Worm (Caenorhabditis elegans) whole organism, L3 larva: ENCODE results near the gene srp-6.
A peak's percentile ranks its signal among the peaks of the same experiment; 100 is the strongest.

Source experiments
- aly-2 ChIP-seq: fragments of 150-350 bp; optimal IDR thresholded peaks from 2 replicates; lab custom pipeline; 2014; ENCODE audit warnings: missing biosample characterization, missing genetic modification characterization
- ama-1 ChIP-seq: fragments of 150-350 bp; optimal IDR thresholded peaks from 2 replicates; lab custom pipeline; 2018
- ceh-16 ChIP-seq: sonication (generic microtip); optimal IDR thresholded peaks from 2 replicates; lab custom pipeline; 2017; ENCODE audit warnings: missing biosample characterization, missing genetic modification characterization
- daf-12 ChIP-seq: fragments of 150-350 bp; optimal IDR thresholded peaks from 2 replicates; lab custom pipeline; 2014; ENCODE audit warnings: missing biosample characterization, missing genetic modification reagents, missing genetic modification characterization
- fkh-10 ChIP-seq: sonication (generic microtip); optimal IDR thresholded peaks from 2 replicates; lab custom pipeline; 2017; ENCODE audit warnings: missing biosample characterization, missing genetic modification reagents, missing genetic modification characterization
- nhr-11 ChIP-seq: fragments of 150-350 bp; optimal IDR thresholded peaks from 2 replicates; lab custom pipeline; 2014; ENCODE audit warnings: missing biosample characterization, missing genetic modification characterization
- nhr-25 ChIP-seq: sonication (generic microtip); optimal IDR thresholded peaks from 2 replicates; lab custom pipeline; 2017; ENCODE audit warnings: missing biosample characterization, missing genetic modification characterization
- nhr-28 ChIP-seq: fragments of 150-350 bp; optimal IDR thresholded peaks from 2 replicates; lab custom pipeline; 2014; ENCODE audit warnings: missing biosample characterization, missing genetic modification characterization
- nhr-76 ChIP-seq: fragments of 150-350 bp; sonication (generic microtip); optimal IDR thresholded peaks from 5 replicates; lab custom pipeline; 2014; ENCODE audit warnings: missing biosample characterization, missing genetic modification characterization
- pha-4 ChIP-seq: fragments of 150-350 bp; optimal IDR thresholded peaks from 2 replicates; lab custom pipeline; 2014; ENCODE audit warnings: missing biosample characterization, missing genetic modification reagents, missing genetic modification characterization
- skn-1 ChIP-seq: fragments of 150-350 bp; optimal IDR thresholded peaks from 2 replicates; lab custom pipeline; 2014; ENCODE audit warnings: missing biosample characterization, missing genetic modification characterization
- snpc-4 ChIP-seq: fragments of 150-350 bp; optimal IDR thresholded peaks from 2 replicates; lab custom pipeline; 2014; ENCODE audit warnings: missing biosample characterization, missing genetic modification characterization
- tbx-2 ChIP-seq: sonication (generic microtip); optimal IDR thresholded peaks from 2 replicates; lab custom pipeline; 2016; ENCODE audit warnings: mild to moderate bottlenecking, missing genetic modification characterization, missing compliant biosample characterization
- unc-62 ChIP-seq: fragments of 150-350 bp; sonication (generic microtip); optimal IDR thresholded peaks from 4 replicates; lab custom pipeline; 2014; ENCODE audit warnings: missing biosample characterization, missing genetic modification reagents, missing genetic modification characterization

DNA sequence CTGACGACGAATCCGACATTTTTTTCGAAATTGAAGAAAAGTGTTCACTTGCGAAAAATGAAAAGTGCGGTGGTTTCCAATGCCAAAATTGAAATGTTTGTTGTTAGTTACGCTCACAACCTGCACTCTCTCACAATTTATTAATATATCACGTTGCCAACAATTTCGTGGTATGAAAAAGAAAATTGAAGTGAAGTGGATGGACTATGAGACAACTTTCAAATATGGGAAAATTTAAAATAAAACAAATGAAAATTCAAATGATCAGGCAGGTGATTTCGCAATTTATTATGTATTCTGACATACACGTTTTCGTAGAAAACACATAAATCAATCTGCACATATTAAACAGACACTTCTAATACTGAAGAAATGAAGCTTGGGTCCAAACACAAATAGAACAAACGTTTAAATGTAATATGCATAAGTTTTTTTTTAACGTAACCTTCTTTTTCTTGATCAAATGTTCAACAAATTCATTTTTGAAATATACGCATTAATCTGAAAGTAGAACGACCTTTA is at the start of gene srp-6:
- no peak for TF ChIP-seq daf-12 (tag; lab: Kevin White, UChicago)
- TF ChIP-seq pha-4 (tag; lab: Kevin White, UChicago): peak; percentile 1
- TF ChIP-seq ama-1 (lab: Kevin White, UChicago): no peak
- no peak for TF ChIP-seq snpc-4 (tag; lab: Kevin White, UChicago)
- no peak for TF ChIP-seq unc-62 (GFP tag; lab: Kevin White, UChicago)
- no peak for TF ChIP-seq nhr-28
- no peak for TF ChIP-seq skn-1 (tag; lab: Kevin White, UChicago)
- no peak for TF ChIP-seq ceh-16 (tag; lab: Kevin White, UChicago)
- TF ChIP-seq nhr-11 (tag; lab: Kevin White, UChicago): no peak
- TF ChIP-seq tbx-2: no peak
- TF ChIP-seq nhr-25: no peak
- TF ChIP-seq nhr-76 (tag; lab: Kevin White, UChicago): no peak
- TF ChIP-seq fkh-10 (GFP tag; lab: Kevin White, UChicago): no peak
- no peak for TF ChIP-seq aly-2
